Fruit fly (Drosophila melanogaster): ENCODE results near the gene dec.

- TF ChIP-seq pan (optimal IDR thresholded peaks at IDR 0.05): no peak
- TF ChIP-seq psq (optimal IDR thresholded peaks at IDR 0.05): no peak
- no peak for TF ChIP-seq usp (GFP tag; optimal IDR thresholded peaks at IDR 0.05)
- no peak for TF ChIP-seq CG8478 (optimal IDR thresholded peaks at IDR 0.05)
Measured at dm6 chrX:7857873-7858272, 15.1 kb downstream of the dec start, which contains the start of gene CG1409.
